Fruit fly (Drosophila melanogaster) whole organism, prepupa: ENCODE measurements around the gene Hs2st.

Experiments
- Blimp-1 ChIP-seq: fragments of 200-800 bp; sonication (Bioruptor generic); optimal IDR thresholded peaks from 3 replicates; lab custom pipeline; 2017; ENCODE audit warnings: missing biosample characterization, missing genetic modification characterization, mild to moderate bottlenecking, moderate library complexity, missing genetic modification reagents
- CG10631 ChIP-seq: fragments of 200-800 bp; sonication (Bioruptor generic); optimal IDR thresholded peaks from 2 replicates; lab custom pipeline; 2016; ENCODE audit warnings: missing biosample characterization, missing genetic modification characterization
- CG10669 ChIP-seq: fragments of 200-800 bp; sonication (Bioruptor generic); optimal IDR thresholded peaks from 3 replicates; lab custom pipeline; 2018; ENCODE audit warnings: missing biosample characterization, mild to moderate bottlenecking, missing genetic modification characterization, moderate library complexity
- CG11294 ChIP-seq: fragments of 200-800 bp; sonication (Bioruptor generic); IDR thresholded peaks from 2 replicates; pipeline ENCODE4 v1.3.6; 2022; ENCODE audit warnings: missing biosample characterization, missing genetic modification characterization
- CG11762 ChIP-seq: fragments of 200-800 bp; sonication (Bioruptor generic); optimal IDR thresholded peaks from 3 replicates; lab custom pipeline; 2016; ENCODE audit warnings: missing biosample characterization, missing genetic modification characterization; ENCODE audit not compliant: insufficient read depth
- CG11902 ChIP-seq: fragments of 200-800 bp; sonication (Bioruptor generic); optimal IDR thresholded peaks from 3 replicates; lab custom pipeline; 2016; ENCODE audit warnings: missing biosample characterization, missing genetic modification characterization
- CG15336 ChIP-seq: fragments of 200-800 bp; sonication (Bioruptor generic); IDR thresholded peaks from 2 replicates; pipeline ENCODE4 v1.3.6; 2022; ENCODE audit warnings: missing biosample characterization, missing genetic modification characterization
- CG16779 ChIP-seq: fragments of 200-800 bp; sonication (Bioruptor generic); optimal IDR thresholded peaks from 3 replicates; lab custom pipeline; 2017; ENCODE audit warnings: missing biosample characterization, mild to moderate bottlenecking, missing genetic modification characterization
- CG3032 ChIP-seq: fragments of 200-800 bp; optimal IDR thresholded peaks from 2 replicates; lab custom pipeline; 2019; ENCODE audit warnings: missing biosample characterization, mild to moderate bottlenecking, missing genetic modification characterization, moderate library complexity
- CG31627 ChIP-seq: fragments of 200-800 bp; sonication (Bioruptor generic); optimal IDR thresholded peaks from 3 replicates; lab custom pipeline; 2016; ENCODE audit warnings: missing biosample characterization, missing genetic modification characterization
- CG32006 ChIP-seq: fragments of 200-800 bp; sonication (Bioruptor generic); optimal IDR thresholded peaks from 3 replicates; lab custom pipeline; 2017; ENCODE audit warnings: missing biosample characterization, mild to moderate bottlenecking, missing genetic modification characterization
- CG3919 ChIP-seq: fragments of 200-800 bp; sonication (Bioruptor generic); optimal IDR thresholded peaks from 3 replicates; lab custom pipeline; 2016; ENCODE audit warnings: missing biosample characterization, missing genetic modification characterization
- CG4318 ChIP-seq: fragments of 200-800 bp; sonication (Bioruptor generic); optimal IDR thresholded peaks from 3 replicates; lab custom pipeline; 2017; ENCODE audit warnings: missing biosample characterization, mild to moderate bottlenecking, missing genetic modification characterization
- CG6163 ChIP-seq: fragments of 200-800 bp; sonication (Bioruptor generic); IDR thresholded peaks from 3 replicates; pipeline ENCODE4 v1.3.6; 2022; ENCODE audit warnings: missing biosample characterization, missing genetic modification characterization
- CG6276 ChIP-seq: fragments of 200-800 bp; sonication (Bioruptor generic); optimal IDR thresholded peaks from 2 replicates; lab custom pipeline; 2017; ENCODE audit warnings: missing biosample characterization, mild to moderate bottlenecking, missing genetic modification characterization
- CG6792 ChIP-seq: fragments of 200-800 bp; sonication (Bioruptor generic); optimal IDR thresholded peaks from 3 replicates; lab custom pipeline; 2016; ENCODE audit warnings: missing biosample characterization, missing genetic modification characterization
- CG6808 ChIP-seq: fragments of 200-800 bp; sonication (Bioruptor generic); optimal IDR thresholded peaks from 3 replicates; lab custom pipeline; 2017; ENCODE audit warnings: missing biosample characterization, missing genetic modification characterization, mild to moderate bottlenecking, moderate library complexity, missing genetic modification reagents
- CG6854 ChIP-seq: fragments of 200-800 bp; sonication (Bioruptor generic); optimal IDR thresholded peaks from 2 replicates; lab custom pipeline; 2017; ENCODE audit warnings: missing biosample characterization, mild to moderate bottlenecking, missing genetic modification characterization
- CG7368 ChIP-seq: fragments of 200-800 bp; sonication (Bioruptor generic); optimal IDR thresholded peaks from 3 replicates; lab custom pipeline; 2016; ENCODE audit warnings: missing biosample characterization, missing genetic modification characterization
- CG8319 ChIP-seq: fragments of 200-800 bp; sonication (Bioruptor generic); optimal IDR thresholded peaks from 3 replicates; lab custom pipeline; 2016; ENCODE audit warnings: missing biosample characterization, missing genetic modification characterization
- CG8632 ChIP-seq: fragments of 200-800 bp; sonication (Bioruptor generic); optimal IDR thresholded peaks from 3 replicates; lab custom pipeline; 2016; ENCODE audit warnings: missing biosample characterization, missing genetic modification characterization
- CG9139 ChIP-seq: fragments of 200-800 bp; sonication (Bioruptor generic); optimal IDR thresholded peaks from 3 replicates; lab custom pipeline; 2017; ENCODE audit warnings: missing biosample characterization, mild to moderate bottlenecking, missing genetic modification characterization
- Eip75B ChIP-seq: fragments of 200-800 bp; sonication (Bioruptor generic); optimal IDR thresholded peaks from 3 replicates; lab custom pipeline; 2016; ENCODE audit warnings: missing biosample characterization, missing genetic modification characterization
- Eip78C ChIP-seq: fragments of 200-800 bp; sonication (Bioruptor generic); peaks from one replicate; lab custom pipeline; 2016; ENCODE audit warnings: missing biosample characterization, missing genetic modification characterization
- Eip93F ChIP-seq: fragments of 200-800 bp; sonication (Bioruptor generic); optimal IDR thresholded peaks from 2 replicates; lab custom pipeline; 2016; ENCODE audit warnings: missing biosample characterization, mild to moderate bottlenecking, missing genetic modification characterization
- Ets21C ChIP-seq: fragments of 200-800 bp; sonication (Bioruptor generic); optimal IDR thresholded peaks from 3 replicates; lab custom pipeline; 2016; ENCODE audit warnings: missing biosample characterization, missing genetic modification characterization
- Gug ChIP-seq: fragments of 200-800 bp; sonication (Bioruptor generic); IDR thresholded peaks from 2 replicates; pipeline ENCODE4 v1.3.6; 2022; ENCODE audit warnings: missing biosample characterization, missing genetic modification characterization
- Hr38 ChIP-seq: sonication (Bioruptor generic); optimal IDR thresholded peaks from 2 replicates; lab custom pipeline; 2016; ENCODE audit warnings: missing biosample characterization, missing genetic modification characterization
- Hr39 ChIP-seq: fragments of 200-800 bp; sonication (Bioruptor generic); optimal IDR thresholded peaks from 2 replicates; lab custom pipeline; 2016; ENCODE audit warnings: missing biosample characterization, missing genetic modification characterization
- Hr4 ChIP-seq: fragments of 200-800 bp; sonication (Bioruptor generic); optimal IDR thresholded peaks from 3 replicates; lab custom pipeline; 2016; ENCODE audit warnings: missing biosample characterization, missing genetic modification characterization
- Lpt ChIP-seq: fragments of 200-800 bp; sonication (Bioruptor generic); optimal IDR thresholded peaks from 3 replicates; lab custom pipeline; 2016; ENCODE audit warnings: missing biosample characterization, missing genetic modification characterization
- OdsH ChIP-seq: fragments of 200-800 bp; sonication (Bioruptor generic); optimal IDR thresholded peaks from 3 replicates; lab custom pipeline; 2016; ENCODE audit warnings: missing biosample characterization, missing genetic modification characterization
- Smox ChIP-seq: fragments of 200-800 bp; sonication (Bioruptor generic); optimal IDR thresholded peaks from 3 replicates; lab custom pipeline; 2016; ENCODE audit warnings: missing biosample characterization, missing genetic modification characterization
- Sox102F ChIP-seq: fragments of 200-800 bp; sonication (Bioruptor generic); optimal IDR thresholded peaks from 2 replicates; lab custom pipeline; 2016; ENCODE audit warnings: missing biosample characterization, mild to moderate bottlenecking, missing genetic modification characterization
- Sox14 ChIP-seq: fragments of 200-800 bp; sonication (Bioruptor generic); optimal IDR thresholded peaks from 3 replicates; lab custom pipeline; 2016; ENCODE audit warnings: missing biosample characterization, missing genetic modification characterization
- Sox15 ChIP-seq: fragments of 200-800 bp; sonication (Bioruptor generic); optimal IDR thresholded peaks from 3 replicates; lab custom pipeline; 2016; ENCODE audit warnings: missing biosample characterization, missing genetic modification characterization
- achi ChIP-seq: fragments of 200-800 bp; sonication (Bioruptor generic); optimal IDR thresholded peaks from 3 replicates; lab custom pipeline; 2016; ENCODE audit warnings: missing biosample characterization, missing genetic modification characterization
- cyc ChIP-seq: fragments of 200-800 bp; sonication (Bioruptor generic); optimal IDR thresholded peaks from 3 replicates; lab custom pipeline; 2016; ENCODE audit warnings: missing biosample characterization, missing genetic modification characterization
- dac ChIP-seq: fragments of 200-800 bp; sonication (Bioruptor generic); optimal IDR thresholded peaks from 2 replicates; lab custom pipeline; 2017; ENCODE audit warnings: missing biosample characterization, mild to moderate bottlenecking, missing genetic modification characterization
- dsx ChIP-seq: fragments of 200-800 bp; optimal IDR thresholded peaks from 3 replicates; lab custom pipeline; 2019; ENCODE audit warnings: missing biosample characterization, mild to moderate bottlenecking, missing genetic modification characterization, moderate library complexity; ENCODE audit not compliant: poor library complexity, severe bottlenecking
- fd59A ChIP-seq: fragments of 200-800 bp; sonication (Bioruptor generic); optimal IDR thresholded peaks from 2 replicates; lab custom pipeline; 2017; ENCODE audit warnings: missing biosample characterization, mild to moderate bottlenecking, missing genetic modification characterization, missing genetic modification reagents
- fd85E ChIP-seq: fragments of 200-800 bp; sonication (Bioruptor generic); optimal IDR thresholded peaks from 3 replicates; lab custom pipeline; 2016; ENCODE audit warnings: missing biosample characterization, missing genetic modification characterization
- fkh ChIP-seq: fragments of 200-800 bp; sonication (Bioruptor generic); optimal IDR thresholded peaks from 3 replicates; lab custom pipeline; 2017; ENCODE audit warnings: missing biosample characterization, mild to moderate bottlenecking, missing genetic modification characterization, moderate library complexity
- lz ChIP-seq: fragments of 200-800 bp; sonication (Bioruptor generic); optimal IDR thresholded peaks from 3 replicates; lab custom pipeline; 2016; ENCODE audit warnings: missing biosample characterization, missing genetic modification characterization
- net ChIP-seq: fragments of 200-800 bp; sonication (Bioruptor generic); optimal IDR thresholded peaks from 3 replicates; lab custom pipeline; 2016; ENCODE audit warnings: missing biosample characterization, missing genetic modification characterization
- pdm3 ChIP-seq: fragments of 200-800 bp; sonication (Bioruptor generic); optimal IDR thresholded peaks from 3 replicates; lab custom pipeline; 2016; ENCODE audit warnings: missing biosample characterization, missing genetic modification characterization
- salr ChIP-seq, 2 experiments: fragments of 200-800 bp; sonication (Bioruptor generic); optimal IDR thresholded peaks; 3 replicates each; lab custom pipeline; 2016 to 2018; ENCODE audit warnings: missing biosample characterization in 2 of 2, missing genetic modification characterization in 2 of 2, mild to moderate bottlenecking in 1 of 2
- spab ChIP-seq: fragments of 200-800 bp; sonication (Bioruptor generic); optimal IDR thresholded peaks from 2 replicates; lab custom pipeline; 2017; ENCODE audit warnings: missing biosample characterization, mild to moderate bottlenecking, missing genetic modification characterization, missing genetic modification reagents
- ss ChIP-seq, 2 experiments: fragments of 200-800 bp; sonication (Bioruptor generic); optimal IDR thresholded peaks; 2 replicates in 1 of 2; 3 replicates in 1 of 2; lab custom pipeline; 2017 to 2018; ENCODE audit warnings: mild to moderate bottlenecking in 2 of 2, missing biosample characterization in 2 of 2, missing genetic modification characterization in 2 of 2, moderate library complexity in 1 of 2
- svp ChIP-seq: fragments of 200-800 bp; sonication (Bioruptor generic); peaks from one replicate; lab custom pipeline; 2016; ENCODE audit warnings: missing biosample characterization, missing genetic modification characterization

Gene Hs2st

dm6 chr2L:19429731-19430130 lies 14.8 kb downstream of the Hs2st start:
- no peak for TF ChIP-seq Ets21C (GFP tag; lab: Kevin White, UChicago)
- no peak for TF ChIP-seq Hr4 (GFP tag; lab: Kevin White, UChicago)
- TF ChIP-seq Eip78C: peak; percentile 23
- TF ChIP-seq CG6792 (GFP tag; lab: Kevin White, UChicago): no peak
- no peak for TF ChIP-seq CG3919
- no peak for TF ChIP-seq OdsH (GFP tag; lab: Kevin White, UChicago)

- TF ChIP-seq Smox (GFP tag; lab: Kevin White, UChicago) (no peak), Hr39 (GFP tag; lab: Kevin White, UChicago) (no peak), CG7368 (GFP tag; lab: Kevin White, UChicago) (peak; percentile 31), CG6276 (GFP tag; lab: Kevin White, UChicago) (peak; percentile 16), Hr4 (GFP tag; lab: Kevin White, UChicago) (no peak), CG32006 (GFP tag; lab: Kevin White, UChicago) (no peak), CG8632 (GFP tag; lab: Kevin White, UChicago) (no peak), Lpt (no peak), Sox14 (GFP tag; lab: Kevin White, UChicago) (no peak), CG11762 (GFP tag; lab: Kevin White, UChicago) (no peak), fd59A (GFP tag; lab: Kevin White, UChicago) (no peak), Blimp-1 (GFP tag; lab: Kevin White, UChicago) (no peak), Eip78C (peak; percentile 77), CG9139 (GFP tag; lab: Kevin White, UChicago) (peak; percentile 43), ss (GFP tag; optimal IDR thresholded peaks at IDR 0.05; lab: Kevin White, UChicago) (peak; percentile 50 to 68), CG8319 (GFP tag; lab: Kevin White, UChicago) (no peak), salr (GFP tag; optimal IDR thresholded peaks at IDR 0.05; lab: Kevin White, UChicago) (no peak), Sox102F (GFP tag; lab: Kevin White, UChicago) (no peak), Gug (no peak), cyc (GFP tag; lab: Kevin White, UChicago) (no peak), Hr38 (no peak), CG6792 (GFP tag; lab: Kevin White, UChicago) (no peak), CG16779 (tag; lab: Kevin White, UChicago) (peak; percentile 43), OdsH (GFP tag; lab: Kevin White, UChicago) (no peak), lz (GFP tag; lab: Kevin White, UChicago) (no peak), Ets21C (GFP tag; lab: Kevin White, UChicago) (no peak), dsx (GFP tag; lab: Kevin White, UChicago) (no peak), spab (GFP tag; lab: Kevin White, UChicago) (no peak), CG11902 (GFP tag; lab: Kevin White, UChicago) (no peak), net (GFP tag; lab: Kevin White, UChicago) (peak; percentile 8), CG3032 (tag; lab: Kevin White, UChicago) (no peak), Eip75B (GFP tag; lab: Kevin White, UChicago) (peak; percentile 17), CG10669 (GFP tag; lab: Kevin White, UChicago) (no peak), CG6854 (GFP tag; lab: Kevin White, UChicago) (peak; percentile 67), svp (GFP tag; lab: Kevin White, UChicago) (no peak), fd85E (GFP tag; lab: Kevin White, UChicago) (no peak), CG4318 (no peak), Sox15 (GFP tag; lab: Kevin White, UChicago) (no peak), CG6808 (peak; percentile 41), achi (GFP tag; lab: Kevin White, UChicago) (no peak), pdm3 (GFP tag; lab: Kevin White, UChicago) (no peak), CG11294 (GFP tag; lab: Robert Waterston, UW) (no peak), CG15336 (GFP tag; lab: Robert Waterston, UW) (no peak), CG31627 (GFP tag; lab: Kevin White, UChicago) (no peak), CG10631 (GFP tag; lab: Kevin White, UChicago) (no peak), fkh (GFP tag; lab: Kevin White, UChicago) (no peak), CG6163 (GFP tag; lab: Robert Waterston, UW) (peak; percentile 77), dac (GFP tag; lab: Kevin White, UChicago) (no peak), Eip93F (no peak)
These were observed 18.2 kb downstream of the Hs2st start, which contains the start of gene Pax for dm6 chr2L:19426330-19426781. TSS of gene Pax (minus strand) at chr2L:19426596.
